Worm (Caenorhabditis elegans): Measurements from ENCODE around the gene nhr-15.

nhr-15 gene

DNA sequence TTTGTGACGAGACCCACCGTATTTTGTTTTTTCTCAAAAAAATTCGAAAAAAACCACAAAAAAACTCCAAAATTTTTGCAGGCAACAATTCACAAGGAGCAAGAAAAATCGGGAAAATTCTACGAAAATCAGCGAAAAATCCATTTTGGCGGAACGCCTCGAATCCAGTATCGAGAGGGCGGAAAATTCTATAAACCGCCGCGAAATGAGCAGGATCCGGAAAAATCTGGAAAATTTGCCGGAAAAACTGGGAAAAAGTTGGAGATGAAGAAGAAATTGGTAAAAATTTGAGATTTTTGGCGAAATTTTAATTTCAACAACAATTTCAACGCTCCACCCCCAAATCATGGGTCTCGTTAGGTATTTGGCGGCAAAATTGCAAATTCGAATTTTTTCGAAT, 47.5 kb downstream of the nhr-15 start:
- TF ChIP-seq pes-1 (GFP tag; IDR thresholded peaks at IDR 0.05) (no peak), ama-1 (optimal IDR thresholded peaks at IDR 0.05) (no peak), ceh-13 (GFP tag; optimal IDR thresholded peaks at IDR 0.05) (no peak), hnd-1 (tag; optimal IDR thresholded peaks at IDR 0.05) (no peak), tbx-37 (GFP tag; conservative IDR thresholded peaks at IDR 0.05) (no peak), hmg-4 (GFP tag; optimal IDR thresholded peaks at IDR 0.05) (no peak), flt-1 (GFP tag; IDR thresholded peaks at IDR 0.05) (no peak), scrt-1 (GFP tag; IDR thresholded peaks at IDR 0.05) (no peak)

DNA sequence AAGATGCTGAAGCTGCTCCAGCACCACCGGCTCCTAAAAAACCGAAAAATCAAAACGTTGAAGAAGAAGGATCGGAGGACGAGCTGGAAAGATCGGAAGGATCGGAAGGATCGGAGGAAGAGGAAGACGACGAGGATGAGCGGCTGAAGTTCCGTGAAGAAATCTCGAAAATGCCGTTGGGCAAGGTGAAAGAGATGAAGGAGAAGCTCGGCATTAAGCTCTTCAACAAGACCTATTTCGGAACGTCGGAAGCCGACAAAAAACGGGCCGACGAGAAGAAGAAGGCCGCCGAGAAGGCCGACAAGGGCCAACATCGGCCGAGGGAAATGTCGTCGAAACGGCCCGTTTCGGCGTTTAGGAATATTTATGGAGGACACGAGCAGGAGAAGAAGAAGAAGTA, 48.8 kb downstream of the nhr-15 start:
- TF ChIP-seq pes-1 (GFP tag; IDR thresholded peaks at IDR 0.05) (no peak), aly-1 (tag; optimal IDR thresholded peaks at IDR 0.05) (peak; percentile 0)

DNA sequence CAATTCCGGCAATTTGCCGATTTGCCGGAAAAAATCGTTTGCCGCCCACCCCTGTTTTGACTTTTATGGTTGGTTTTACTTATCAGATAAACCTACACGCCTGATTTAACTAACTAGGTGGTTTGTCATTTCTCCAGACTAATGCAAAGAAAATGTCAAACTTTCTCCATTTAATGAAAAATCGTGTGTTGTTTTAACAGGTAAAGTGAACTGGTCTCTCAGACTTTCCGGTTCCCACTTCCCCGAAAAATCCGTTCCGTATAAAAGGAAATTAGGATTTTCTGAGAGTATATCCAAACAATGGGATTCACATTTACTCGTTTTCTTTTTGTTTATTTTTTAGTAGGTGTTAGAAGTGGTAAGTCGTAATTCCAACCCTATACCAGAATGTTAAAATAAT, 52.1 kb downstream of the nhr-15 start, which contains the start of gene mltn-6:
mltn-6 (plus strand) TSS at position 301 of the 400 bp plus-strand sequence.
- TF ChIP-seq sea-1 (GFP tag; conservative IDR thresholded peaks at IDR 0.05): no peak
- TF ChIP-seq ceh-13 (GFP tag; optimal IDR thresholded peaks at IDR 0.05): no peak
- TF ChIP-seq flt-1 (GFP tag; IDR thresholded peaks at IDR 0.05): no peak
- no peak for TF ChIP-seq hmbx-1 (tag; optimal IDR thresholded peaks at IDR 0.05)
- no peak for TF ChIP-seq aly-1 (tag; optimal IDR thresholded peaks at IDR 0.05)
- TF ChIP-seq ceh-36 (tag; optimal IDR thresholded peaks at IDR 0.05): no peak
- TF ChIP-seq scrt-1 (GFP tag; IDR thresholded peaks at IDR 0.05): no peak
- no peak for TF ChIP-seq tra-4 (tag; optimal IDR thresholded peaks at IDR 0.05)
- TF ChIP-seq ama-1 (optimal IDR thresholded peaks at IDR 0.05): no peak
- no peak for TF ChIP-seq hmg-4 (GFP tag; optimal IDR thresholded peaks at IDR 0.05)
- no peak for TF ChIP-seq hnd-1 (tag; optimal IDR thresholded peaks at IDR 0.05)
- no peak for TF ChIP-seq F13C5.2 (tag; optimal IDR thresholded peaks at IDR 0.05)
- no peak for TF ChIP-seq B0310.2 (tag; optimal IDR thresholded peaks at IDR 0.05)
- no peak for TF ChIP-seq pes-1 (GFP tag; IDR thresholded peaks at IDR 0.05)
- TF ChIP-seq tbx-37 (GFP tag; conservative IDR thresholded peaks at IDR 0.05): no peak
- no peak for TF ChIP-seq ets-7 (tag; optimal IDR thresholded peaks at IDR 0.05)
- TF ChIP-seq tbx-11 (GFP tag; IDR thresholded peaks at IDR 0.05): no peak

DNA sequence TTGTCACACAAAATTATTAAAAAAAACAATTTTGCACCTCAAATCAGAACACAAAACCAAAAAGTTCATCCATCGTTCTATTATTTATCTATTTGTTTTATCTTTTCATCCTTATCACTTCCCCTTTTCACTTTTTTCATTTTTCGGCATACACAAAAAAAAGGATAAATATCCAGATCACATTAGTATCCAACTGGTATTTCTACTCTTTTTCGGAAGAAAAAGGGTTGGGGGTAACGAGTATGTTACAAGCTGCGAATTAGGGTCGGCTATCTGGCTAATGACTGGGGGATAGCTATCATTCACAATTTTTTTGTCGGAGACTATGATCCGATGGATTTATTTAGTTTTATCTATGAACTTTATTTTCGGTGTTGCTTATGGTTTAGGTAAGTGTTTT, 57.5 kb downstream of the nhr-15 start, which contains the start of gene mltn-7:
mltn-7 (plus strand) TSS at position 301 of the 400 bp plus-strand sequence.
- TF ChIP-seq tbx-11 (GFP tag; IDR thresholded peaks at IDR 0.05): no peak
- no peak for TF ChIP-seq ets-7 (tag; optimal IDR thresholded peaks at IDR 0.05)
- no peak for TF ChIP-seq F13C5.2 (tag; optimal IDR thresholded peaks at IDR 0.05)
- TF ChIP-seq ceh-13 (GFP tag; optimal IDR thresholded peaks at IDR 0.05): no peak
- TF ChIP-seq sea-1 (GFP tag; conservative IDR thresholded peaks at IDR 0.05): no peak

DNA sequence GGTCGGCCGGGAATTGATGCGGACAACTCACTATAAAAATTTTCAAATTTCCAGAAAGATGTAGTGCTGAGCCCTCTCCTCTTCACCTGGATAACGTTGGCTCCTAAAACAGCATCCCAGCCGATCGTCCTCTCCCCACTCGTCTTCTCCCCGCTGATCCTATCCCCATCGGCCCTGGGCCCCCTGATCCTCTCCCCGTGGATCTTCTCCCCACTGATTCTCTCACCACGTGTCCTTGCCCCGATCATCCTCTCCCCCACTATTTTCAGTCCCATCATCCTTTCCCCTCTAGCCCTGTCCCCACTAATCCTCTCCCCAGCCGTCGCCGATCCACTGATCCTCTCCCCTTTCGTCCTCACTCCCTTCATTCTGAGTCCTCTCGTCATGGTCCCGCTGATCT, 60.7 kb downstream of the nhr-15 start:
- TF ChIP-seq pes-1 (GFP tag; IDR thresholded peaks at IDR 0.05) (no peak), ama-1 (optimal IDR thresholded peaks at IDR 0.05) (no peak), hmg-4 (GFP tag; optimal IDR thresholded peaks at IDR 0.05) (no peak), ceh-13 (GFP tag; optimal IDR thresholded peaks at IDR 0.05) (no peak), hnd-1 (tag; optimal IDR thresholded peaks at IDR 0.05) (no peak), ceh-36 (tag; optimal IDR thresholded peaks at IDR 0.05) (peak; percentile 67)

All from whole organism, early embryonic.